Fruit fly (Drosophila melanogaster) ovary, adult (tissue): ENCODE measurements around the gene Hex-A.
A peak's percentile ranks its signal among the peaks of the same experiment; 100 is the strongest.

ENCODE experiments used
- CG17801 ChIP-seq: fragments of 200-800 bp; optimal IDR thresholded peaks from 2 replicates; lab custom pipeline; 2019; ENCODE audit warnings: missing biosample characterization, mild to moderate bottlenecking, missing genetic modification characterization, moderate library complexity; ENCODE audit not compliant: partially characterized antibody

Gene Hex-A

dm6 chrX:9599158-9600082 is 13.9 kb downstream of the Hex-A start:
- TF ChIP-seq CG17801: no peak

dm6 chrX:9600083-9600817 is 14.8 kb downstream of the Hex-A start:
- no peak for TF ChIP-seq CG17801

dm6 chrX:9600818-9601732 is 15.6 kb downstream of the Hex-A start, which contains the start of gene Gga:
Gene Gga (plus strand): TSS chrX:9601030.
- TF ChIP-seq CG17801: peak; percentile 50

- peak; percentile 51 for TF ChIP-seq CG17801
Measured at dm6 chrX:9605783-9606182, 20.3 kb downstream of the Hex-A start, which contains the start of gene Lst8. Gene Lst8 (minus strand): TSS chrX:9605969.

- peak; percentile 10 for TF ChIP-seq CG17801
Measured at dm6 chrX:9608727-9609419, 23.4 kb downstream of the Hex-A start, which contains the start of the genes LysRS and Hecw. Gene LysRS (minus strand): TSS chrX:9608884. Gene Hecw (plus strand): TSS chrX:9608946.

DNA sequence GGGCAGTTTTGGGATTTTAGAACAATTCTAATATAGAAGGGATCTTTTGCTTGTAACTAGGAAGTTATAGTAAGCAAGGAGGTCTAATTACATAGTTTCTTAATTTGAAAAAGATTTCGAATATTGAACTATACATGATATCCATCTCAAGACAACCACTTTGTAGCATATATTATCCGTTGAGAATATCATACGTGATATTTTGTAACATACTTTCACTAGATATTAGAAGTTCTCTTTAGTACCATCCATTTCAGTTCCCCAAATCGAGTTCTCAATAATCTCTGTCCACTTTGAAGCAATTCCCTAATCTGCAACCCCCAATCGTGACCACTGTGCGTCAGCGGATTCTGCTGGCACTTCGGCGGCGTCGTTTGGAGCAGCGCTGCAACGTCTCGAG is 30.0 kb downstream of the Hex-A start:
- peak; percentile 46 for TF ChIP-seq CG17801

- no peak for TF ChIP-seq CG17801
Measured at dm6 chrX:9617598-9618076, 32.2 kb downstream of the Hex-A start.

DNA sequence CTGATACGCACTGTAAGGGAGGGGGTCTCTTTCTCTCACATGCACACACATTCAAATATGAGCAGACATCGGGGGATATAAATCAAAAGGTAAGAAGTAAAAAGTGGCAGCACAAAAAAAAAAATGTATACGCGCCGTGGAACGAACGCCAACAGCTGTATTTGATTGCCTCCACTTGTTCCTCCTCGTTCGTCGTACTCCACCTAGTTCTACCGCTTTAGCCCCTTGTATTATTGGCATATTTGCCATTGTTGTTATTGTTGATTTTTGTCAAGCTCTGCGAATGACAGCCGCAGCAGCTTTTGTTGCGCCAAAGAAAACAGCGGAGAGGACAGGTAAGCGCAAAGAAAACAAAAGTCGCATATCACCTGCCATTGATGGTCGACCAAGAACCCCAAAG is 51.4 kb downstream of the Hex-A start:
- no peak for TF ChIP-seq CG17801

- no peak for TF ChIP-seq CG17801
Measured at dm6 chrX:9638927-9639420, 53.5 kb downstream of the Hex-A start.
